Fruit fly (Drosophila melanogaster) whole organism, embryonic: ENCODE data around the gene CG13455.
A peak's percentile ranks its signal among the peaks of the same experiment; 100 is the strongest.

Source experiments
- BEAF-32 ChIP-seq: fragments of 200-800 bp; sonication (Bioruptor generic); optimal IDR thresholded peaks from 3 replicates; lab custom pipeline; 2017; ENCODE audit warnings: missing biosample characterization, missing genetic modification characterization, mild to moderate bottlenecking, moderate library complexity, missing genetic modification reagents
- Bgb ChIP-seq: fragments of 200-800 bp; sonication (Bioruptor generic); IDR thresholded peaks from 2 replicates; pipeline ENCODE4 v1.3.6; 2022; ENCODE audit warnings: missing biosample characterization, missing genetic modification characterization; ENCODE audit not compliant: partially characterized antibody
- CG10267 ChIP-seq: fragments of 200-800 bp; sonication (Bioruptor generic); optimal IDR thresholded peaks from 2 replicates; lab custom pipeline; 2018; ENCODE audit warnings: missing biosample characterization, mild to moderate bottlenecking, missing genetic modification characterization, moderate library complexity
- CG10543 ChIP-seq: fragments of 200-800 bp; sonication (Bioruptor generic); optimal IDR thresholded peaks from 3 replicates; lab custom pipeline; 2017; ENCODE audit warnings: missing biosample characterization, mild to moderate bottlenecking, missing genetic modification characterization, moderate library complexity
- CG11695 ChIP-seq: fragments of 200-800 bp; sonication (Bioruptor generic); IDR thresholded peaks from 3 replicates; pipeline ENCODE4 v1.3.6; 2022; ENCODE audit warnings: missing biosample characterization, missing genetic modification characterization
- CG13287 ChIP-seq: fragments of 200-800 bp; sonication (Bioruptor generic); IDR thresholded peaks from 2 replicates; pipeline ENCODE4 v1.3.6; 2022; ENCODE audit warnings: missing biosample characterization, missing genetic modification characterization; ENCODE audit not compliant: partially characterized antibody
- CG14965 ChIP-seq: fragments of 200-800 bp; sonication (Bioruptor generic); optimal IDR thresholded peaks from 2 replicates; lab custom pipeline; 2016; ENCODE audit warnings: missing biosample characterization, missing genetic modification characterization, borderline replicate concordance
- CG15696 ChIP-seq: fragments of 200-800 bp; sonication (Bioruptor generic); optimal IDR thresholded peaks from 2 replicates; lab custom pipeline; 2019; ENCODE audit warnings: missing biosample characterization, mild to moderate bottlenecking, missing genetic modification characterization, moderate library complexity
- CG16813 ChIP-seq: fragments of 200-800 bp; sonication (Bioruptor generic); IDR thresholded peaks from 3 replicates; pipeline ENCODE4 v1.3.6; 2022; ENCODE audit warnings: missing biosample characterization, missing genetic modification characterization; ENCODE audit not compliant: partially characterized antibody
- CG16863 ChIP-seq: fragments of 200-800 bp; sonication (Bioruptor generic); optimal IDR thresholded peaks from 3 replicates; lab custom pipeline; 2016; ENCODE audit warnings: missing biosample characterization, missing genetic modification characterization
- CG17186 ChIP-seq: fragments of 200-800 bp; sonication (Bioruptor generic); optimal IDR thresholded peaks from 3 replicates; lab custom pipeline; 2017; ENCODE audit warnings: missing biosample characterization, missing genetic modification reagents, missing genetic modification characterization
- CG17361 ChIP-seq: fragments of 200-800 bp; sonication (Bioruptor generic); IDR thresholded peaks from 3 replicates; pipeline ENCODE4 v1.3.6; 2022; ENCODE audit warnings: missing biosample characterization, missing genetic modification characterization
- CG2116 ChIP-seq: fragments of 200-800 bp; sonication (Bioruptor generic); optimal IDR thresholded peaks from 3 replicates; lab custom pipeline; 2018; ENCODE audit warnings: missing biosample characterization, mild to moderate bottlenecking, missing genetic modification characterization
- CG2199 ChIP-seq: fragments of 200-800 bp; sonication (Bioruptor generic); IDR thresholded peaks from 3 replicates; pipeline ENCODE4 v1.3.6; 2022; ENCODE audit warnings: missing biosample characterization, missing genetic modification characterization
- CG2712 ChIP-seq: fragments of 200-800 bp; optimal IDR thresholded peaks from 3 replicates; lab custom pipeline; 2019; ENCODE audit warnings: missing biosample characterization, mild to moderate bottlenecking, missing genetic modification characterization, moderate library complexity
- CG31388 ChIP-seq: fragments of 200-800 bp; sonication (Bioruptor generic); optimal IDR thresholded peaks from 2 replicates; lab custom pipeline; 2016; ENCODE audit warnings: missing biosample characterization, missing genetic modification characterization
- CG3407 ChIP-seq: fragments of 200-800 bp; sonication (Bioruptor generic); optimal IDR thresholded peaks from 2 replicates; lab custom pipeline; 2018; ENCODE audit warnings: missing biosample characterization, mild to moderate bottlenecking, missing genetic modification characterization
- CG34224 ChIP-seq: fragments of 200-800 bp; sonication (Bioruptor generic); IDR thresholded peaks from 3 replicates; pipeline ENCODE4 v1.3.6; 2022; ENCODE audit warnings: missing biosample characterization, missing genetic modification characterization; ENCODE audit not compliant: partially characterized antibody
- CG6765 ChIP-seq: fragments of 200-800 bp; sonication (Bioruptor generic); optimal IDR thresholded peaks from 3 replicates; lab custom pipeline; 2017; ENCODE audit warnings: missing biosample characterization, mild to moderate bottlenecking, missing genetic modification characterization
- CG9215 ChIP-seq: fragments of 200-800 bp; sonication (Bioruptor generic); IDR thresholded peaks from 2 replicates; pipeline ENCODE4 v1.3.6; 2022; ENCODE audit warnings: missing biosample characterization, missing genetic modification characterization
- CoRest ChIP-seq: fragments of 200-800 bp; sonication (Bioruptor generic); optimal IDR thresholded peaks from 3 replicates; lab custom pipeline; 2018; ENCODE audit warnings: missing biosample characterization, mild to moderate bottlenecking, missing genetic modification characterization, moderate library complexity
- Dp ChIP-seq: fragments of 200-800 bp; sonication (Bioruptor generic); optimal IDR thresholded peaks from 2 replicates; lab custom pipeline; 2018; ENCODE audit warnings: missing biosample characterization, mild to moderate bottlenecking, missing genetic modification characterization, moderate library complexity
- Dref ChIP-seq: fragments of 200-800 bp; sonication (Bioruptor generic); IDR thresholded peaks from 2 replicates; pipeline ENCODE4 v1.3.6; 2022; ENCODE audit warnings: missing biosample characterization, missing genetic modification characterization
- Gsc ChIP-seq: fragments of 200-800 bp; sonication (Bioruptor generic); IDR thresholded peaks from 2 replicates; pipeline ENCODE4 v1.3.6; 2022; ENCODE audit warnings: missing biosample characterization, missing genetic modification characterization
- Gug ChIP-seq: fragments of 200-800 bp; sonication (Bioruptor generic); IDR thresholded peaks from 4 replicates; pipeline ENCODE4 v1.3.6; 2022; ENCODE audit warnings: missing biosample characterization, missing genetic modification characterization
- HLHmδ ChIP-seq: fragments of 200-800 bp; sonication (Bioruptor generic); optimal IDR thresholded peaks from 2 replicates; lab custom pipeline; 2018; ENCODE audit warnings: missing biosample characterization, mild to moderate bottlenecking, missing genetic modification characterization, moderate library complexity
- Med ChIP-seq: fragments of 200-800 bp; sonication (Bioruptor generic); peaks from one replicate; lab custom pipeline; 2016; ENCODE audit warnings: missing biosample characterization, missing genetic modification characterization, mild to moderate bottlenecking, inconsistent platforms, moderate library complexity
- Opbp ChIP-seq: fragments of 200-800 bp; sonication (Bioruptor generic); IDR thresholded peaks from 3 replicates; pipeline ENCODE4 v1.3.6; 2022; ENCODE audit warnings: missing biosample characterization, missing genetic modification characterization; ENCODE audit not compliant: partially characterized antibody
- Pdp1 ChIP-seq, 2 experiments: fragments of 200-800 bp; sonication (Bioruptor generic); optimal IDR thresholded peaks; 3 replicates each; lab custom pipeline; 2016; ENCODE audit warnings: missing biosample characterization in 2 of 2, missing genetic modification characterization in 2 of 2, mild to moderate bottlenecking in 1 of 2, moderate library complexity in 1 of 2
- Sry-δ ChIP-seq: fragments of 200-800 bp; sonication (Bioruptor generic); optimal IDR thresholded peaks from 2 replicates; lab custom pipeline; 2016; ENCODE audit warnings: missing biosample characterization, missing genetic modification characterization
- Tbp ChIP-seq: fragments of >200 bp; optimal IDR thresholded peaks from 2 replicates; lab custom pipeline; 2018; ENCODE audit warnings: missing biosample characterization, missing genetic modification characterization
- YL-1 ChIP-seq: fragments of 200-800 bp; sonication (Bioruptor generic); optimal IDR thresholded peaks from 3 replicates; lab custom pipeline; 2017; ENCODE audit warnings: missing biosample characterization, mild to moderate bottlenecking, missing genetic modification characterization
- al ChIP-seq: fragments of 200-800 bp; sonication (Bioruptor generic); IDR thresholded peaks from 2 replicates; pipeline ENCODE4 v1.3.6; 2022; ENCODE audit warnings: missing biosample characterization, missing genetic modification characterization
- ara ChIP-seq: fragments of 200-800 bp; sonication (Bioruptor generic); IDR thresholded peaks from 2 replicates; pipeline ENCODE4 v1.3.6; 2022; ENCODE audit warnings: missing biosample characterization, missing genetic modification characterization
- chif ChIP-seq, 2 experiments: fragments of 200-800 bp; sonication (Bioruptor generic); optimal IDR thresholded peaks; 3 replicates each; lab custom pipeline; 2016; ENCODE audit warnings: missing biosample characterization in 2 of 2, missing genetic modification characterization in 2 of 2
- chinmo ChIP-seq: fragments of 200-800 bp; sonication (Bioruptor generic); IDR thresholded peaks from 4 replicates; pipeline ENCODE4 v1.3.6; 2022; ENCODE audit warnings: missing biosample characterization, missing genetic modification characterization; ENCODE audit not compliant: partially characterized antibody
- crp ChIP-seq, 2 experiments: fragments of 200-800 bp; sonication (Bioruptor generic); optimal IDR thresholded peaks; 2 replicates in 1 of 2; 3 replicates in 1 of 2; lab custom pipeline; 2017; ENCODE audit warnings: missing biosample characterization in 2 of 2, missing genetic modification characterization in 2 of 2, mild to moderate bottlenecking in 1 of 2, moderate library complexity in 1 of 2
- dmrt11E ChIP-seq: fragments of 200-800 bp; sonication (Bioruptor generic); optimal IDR thresholded peaks from 3 replicates; lab custom pipeline; 2018; ENCODE audit warnings: missing biosample characterization, mild to moderate bottlenecking, missing genetic modification characterization, moderate library complexity
- gfzf ChIP-seq: fragments of 200-800 bp; sonication (Bioruptor generic); optimal IDR thresholded peaks from 2 replicates; lab custom pipeline; 2016; ENCODE audit warnings: missing biosample characterization, mild to moderate bottlenecking, missing genetic modification characterization, moderate library complexity
- onecut ChIP-seq: fragments of 200-800 bp; sonication (Bioruptor generic); IDR thresholded peaks from 2 replicates; pipeline ENCODE4 v1.3.6; 2022; ENCODE audit warnings: missing biosample characterization, missing genetic modification characterization
- org-1 ChIP-seq: fragments of 200-800 bp; sonication (Bioruptor generic); optimal IDR thresholded peaks from 2 replicates; lab custom pipeline; 2017; ENCODE audit warnings: missing biosample characterization, missing genetic modification characterization
- pan ChIP-seq, 4 experiments: fragments of >200 bp in 3 of 4; fragments of 200-800 bp in 1 of 4; sonication (Bioruptor generic) in 1 of 4; optimal IDR thresholded peaks in 3 of 4; IDR thresholded peaks in 1 of 4; 2 replicates each; pipeline versions ENCODE4 v1.3.6 to Lab custom; 2017 to 2022; ENCODE audit warnings: missing biosample characterization in 2 of 4, missing genetic modification characterization in 2 of 4, mixed read lengths in 1 of 4
- schlank ChIP-seq: fragments of 200-800 bp; sonication (Bioruptor generic); optimal IDR thresholded peaks from 2 replicates; lab custom pipeline; 2018; ENCODE audit warnings: missing biosample characterization, mild to moderate bottlenecking, missing genetic modification characterization
- seq ChIP-seq: fragments of 200-800 bp; sonication (Bioruptor generic); IDR thresholded peaks from 2 replicates; pipeline ENCODE4 v1.3.6; 2022; ENCODE audit warnings: missing biosample characterization, missing genetic modification characterization
- sr ChIP-seq: fragments of 200-800 bp; sonication (Bioruptor generic); IDR thresholded peaks from 3 replicates; pipeline ENCODE4 v1.3.6; 2022; ENCODE audit warnings: missing biosample characterization, missing genetic modification characterization
- stwl ChIP-seq: fragments of 200-800 bp; sonication (Bioruptor generic); optimal IDR thresholded peaks from 3 replicates; lab custom pipeline; 2018; ENCODE audit warnings: missing biosample characterization, mild to moderate bottlenecking, missing genetic modification characterization, moderate library complexity
- tin ChIP-seq: fragments of 200-800 bp; sonication (Bioruptor generic); optimal IDR thresholded peaks from 3 replicates; lab custom pipeline; 2016; ENCODE audit warnings: missing biosample characterization, missing genetic modification characterization
- ttk ChIP-seq: fragments of 200-800 bp; sonication (Bioruptor generic); IDR thresholded peaks from 2 replicates; pipeline ENCODE4 v2.1.2; 2022; ENCODE audit warnings: missing biosample characterization, missing genetic modification characterization
- unc-4 ChIP-seq: fragments of 200-800 bp; sonication (Bioruptor generic); IDR thresholded peaks from 2 replicates; pipeline ENCODE4 v1.3.6; 2022; ENCODE audit warnings: missing biosample characterization, missing genetic modification characterization; ENCODE audit not compliant: partially characterized antibody

The CG13455 gene

DNA sequence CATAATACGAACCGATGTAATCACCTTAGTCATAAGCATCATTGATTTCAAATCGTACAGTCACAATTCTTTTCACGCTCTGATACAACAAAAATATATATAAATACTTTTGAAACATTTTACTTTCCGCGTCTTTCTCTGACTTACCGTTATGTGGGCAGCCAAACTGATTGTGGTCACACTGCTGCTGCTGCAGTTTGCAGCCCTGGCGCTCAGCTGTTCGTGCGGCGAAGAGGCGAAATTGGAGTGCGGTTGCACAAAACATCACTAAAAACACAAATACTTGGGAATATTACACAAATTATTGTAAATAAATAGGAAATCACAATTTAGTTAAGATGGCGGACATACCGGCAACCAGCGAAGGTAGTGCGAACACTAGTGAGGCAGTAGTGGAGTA lies 13.0 kb downstream of the CG13455 start, which contains the start of the genes gdl and gdl-ORF39 (continued):
- TF ChIP-seq CG10267 (peak; percentile 13), onecut (GFP tag; lab: Robert Waterston, UW) (no peak), CG17361 (GFP tag; lab: Robert Waterston, UW) (no peak), CG34224 (GFP tag; lab: Robert Waterston, UW) (peak; percentile 44; the same call in 2 of the 3 replicates), tin (GFP tag; lab: Kevin White, UChicago) (no peak), CG31388 (GFP tag; lab: Kevin White, UChicago) (no peak), ttk (GFP tag; lab: Robert Waterston, UW) (no peak), al (GFP tag; lab: Robert Waterston, UW) (no peak), chinmo (GFP tag; lab: Robert Waterston, UW) (no peak), YL-1 (GFP tag; lab: Kevin White, UChicago) (peak; percentile 11), CG2199 (GFP tag; lab: Robert Waterston, UW) (0 out of 3 replicates have a peak, but pooled peaks have one; percentile 23), CG2712 (tag; lab: Kevin White, UChicago) (peak; percentile 6), Dref (peak; percentile 64), dmrt11E (tag; lab: Kevin White, UChicago) (no peak), CG11695 (GFP tag; lab: Robert Waterston, UW) (no peak), CoRest (no peak), seq (GFP tag; lab: Robert Waterston, UW) (no peak), stwl (peak; percentile 71), CG16863 (GFP tag; lab: Kevin White, UChicago) (no peak), Gsc (GFP tag; lab: Robert Waterston, UW) (no peak), ara (GFP tag; lab: Robert Waterston, UW) (no peak), CG17186 (GFP tag; lab: Kevin White, UChicago) (peak; percentile 22), unc-4 (GFP tag; lab: Robert Waterston, UW) (peak; percentile 32; the same call in 1 of the 2 replicates), Sry-δ (peak; percentile 22), Gug (no peak), Tbp (GFP tag; lab: Kevin White, UChicago) (no peak), gfzf (GFP tag; lab: Kevin White, UChicago) (peak; percentile 43), Opbp (GFP tag; lab: Robert Waterston, UW) (peak; percentile 46; the same call in 2 of the 3 replicates), pan (optimal IDR thresholded peaks at IDR 0.05; lab: Kevin White, UChicago) (no peak), pan (GFP tag; optimal IDR thresholded peaks at IDR 0.05 in 1 of 2, IDR thresholded peaks at IDR 0.05 in 1 of 2) (no peak), Pdp1 (GFP tag; optimal IDR thresholded peaks at IDR 0.05; lab: Kevin White, UChicago) (peak in 1 of 2 experiments; percentile 63), org-1 (GFP tag; lab: Kevin White, UChicago) (no peak), CG13287 (GFP tag; lab: Robert Waterston, UW) (peak; percentile 62), CG16813 (GFP tag; lab: Robert Waterston, UW) (0 out of 3 replicates have a peak, but pooled peaks have one; percentile 20), CG9215 (GFP tag; lab: Robert Waterston, UW) (no peak), Med (GFP tag; lab: Kevin White, UChicago) (peak; percentile 61), schlank (tag; lab: Kevin White, UChicago) (no peak), crp (GFP tag; optimal IDR thresholded peaks at IDR 0.05; lab: Kevin White, UChicago) (peak; percentile 83 to 98), sr (GFP tag; lab: Robert Waterston, UW) (no peak), chif (GFP tag; optimal IDR thresholded peaks at IDR 0.05; lab: Kevin White, UChicago) (no peak), Dp (peak; percentile 96), CG10543 (GFP tag; lab: Kevin White, UChicago) (no peak), CG3407 (no peak), CG6765 (GFP tag; lab: Kevin White, UChicago) (no peak), BEAF-32 (GFP tag; lab: Kevin White, UChicago) (peak; percentile 45), HLHmδ (GFP tag; lab: Kevin White, UChicago) (peak; percentile 21), Bgb (GFP tag; lab: Robert Waterston, UW) (peak; percentile 46; the same call in 1 of the 2 replicates), CG2116 (peak; percentile 50), CG14965 (GFP tag; lab: Kevin White, UChicago) (no peak), CG15696 (no peak)
